Fruit fly (Drosophila melanogaster) whole organism, embryonic: ENCODE data around the gene CG33643.

Source experiments
- Antp ChIP-seq: fragments of 200-800 bp; sonication (Bioruptor generic); optimal IDR thresholded peaks from 3 replicates; lab custom pipeline; 2016; ENCODE audit warnings: missing biosample characterization, missing genetic modification characterization
- Asciz ChIP-seq: fragments of 200-800 bp; sonication (Bioruptor generic); optimal IDR thresholded peaks from 2 replicates; lab custom pipeline; 2017; ENCODE audit warnings: missing biosample characterization, mild to moderate bottlenecking, missing genetic modification characterization, missing genetic modification reagents
- Atf-2 ChIP-seq: fragments of 200-800 bp; sonication (Bioruptor generic); optimal IDR thresholded peaks from 2 replicates; lab custom pipeline; 2016; ENCODE audit warnings: missing biosample characterization, missing genetic modification characterization
- CG10366 ChIP-seq: fragments of 200-800 bp; sonication (Bioruptor generic); IDR thresholded peaks from 2 replicates; pipeline ENCODE4 v1.3.6; 2022; ENCODE audit warnings: missing biosample characterization, missing genetic modification characterization
- CG11093 ChIP-seq: fragments of 200-800 bp; sonication (Bioruptor generic); IDR thresholded peaks from 3 replicates; pipeline ENCODE4 v1.3.6; 2022; ENCODE audit warnings: missing biosample characterization, missing genetic modification characterization
- CG11696 ChIP-seq: fragments of 200-800 bp; sonication (Bioruptor generic); IDR thresholded peaks from 2 replicates; pipeline ENCODE4 v1.3.6; 2022; ENCODE audit warnings: missing biosample characterization, missing genetic modification characterization
- CG12155 ChIP-seq: fragments of 200-800 bp; sonication (Bioruptor generic); optimal IDR thresholded peaks from 3 replicates; lab custom pipeline; 2016; ENCODE audit warnings: missing biosample characterization, missing genetic modification characterization
- CG12391 ChIP-seq: fragments of 200-800 bp; sonication (Bioruptor generic); optimal IDR thresholded peaks from 3 replicates; lab custom pipeline; 2018; ENCODE audit warnings: missing biosample characterization, mild to moderate bottlenecking, missing genetic modification characterization, moderate library complexity
- CG13123 ChIP-seq: fragments of 200-800 bp; sonication (Bioruptor generic); optimal IDR thresholded peaks from 2 replicates; lab custom pipeline; 2016; ENCODE audit warnings: missing biosample characterization, missing genetic modification characterization
- CG13287 ChIP-seq: fragments of 200-800 bp; sonication (Bioruptor generic); IDR thresholded peaks from 2 replicates; pipeline ENCODE4 v1.3.6; 2022; ENCODE audit warnings: missing biosample characterization, missing genetic modification characterization; ENCODE audit not compliant: partially characterized antibody
- CG13296 ChIP-seq: fragments of 200-800 bp; sonication (Bioruptor generic); optimal IDR thresholded peaks from 3 replicates; lab custom pipeline; 2018; ENCODE audit warnings: missing biosample characterization, mild to moderate bottlenecking, missing genetic modification characterization
- CG14441 ChIP-seq: fragments of 200-800 bp; sonication (Bioruptor generic); IDR thresholded peaks from 2 replicates; pipeline ENCODE4 v1.3.6; 2022; ENCODE audit warnings: missing biosample characterization, missing genetic modification characterization
- CG1603 ChIP-seq: fragments of 200-800 bp; sonication (Bioruptor generic); optimal IDR thresholded peaks from 2 replicates; lab custom pipeline; 2019; ENCODE audit warnings: missing biosample characterization, mild to moderate bottlenecking, missing genetic modification characterization, moderate library complexity
- CG17912 ChIP-seq: fragments of 200-800 bp; sonication (Bioruptor generic); optimal IDR thresholded peaks from 2 replicates; lab custom pipeline; 2018; ENCODE audit warnings: missing biosample characterization, mild to moderate bottlenecking, missing genetic modification characterization
- CG2875 ChIP-seq: fragments of 200-800 bp; sonication (Bioruptor generic); optimal IDR thresholded peaks from 2 replicates; lab custom pipeline; 2017; ENCODE audit warnings: missing biosample characterization, mild to moderate bottlenecking, missing genetic modification characterization, missing genetic modification reagents
- CG30403 ChIP-seq: fragments of 200-800 bp; sonication (Bioruptor generic); optimal IDR thresholded peaks from 3 replicates; lab custom pipeline; 2016; ENCODE audit warnings: missing biosample characterization, missing genetic modification characterization
- CG3407 ChIP-seq: fragments of 200-800 bp; sonication (Bioruptor generic); optimal IDR thresholded peaks from 2 replicates; lab custom pipeline; 2018; ENCODE audit warnings: missing biosample characterization, mild to moderate bottlenecking, missing genetic modification characterization
- CG3726 ChIP-seq: fragments of 200-800 bp; sonication (Bioruptor generic); IDR thresholded peaks from 3 replicates; pipeline ENCODE4, ENCODE4 v1.3.6; 2022; ENCODE audit warnings: missing biosample characterization, missing genetic modification characterization
- CG43689 ChIP-seq: fragments of 200-800 bp; sonication (Bioruptor generic); IDR thresholded peaks from 2 replicates; pipeline ENCODE4 v1.3.6; 2022; ENCODE audit warnings: missing biosample characterization, missing genetic modification characterization
- CG6654 ChIP-seq: fragments of 200-800 bp; sonication (Bioruptor generic); optimal IDR thresholded peaks from 2 replicates; lab custom pipeline; 2017; ENCODE audit warnings: missing biosample characterization, mild to moderate bottlenecking, missing genetic modification characterization
- CG8478 ChIP-seq: fragments of >200 bp; optimal IDR thresholded peaks from 2 replicates; lab custom pipeline; 2018
- CG8924 ChIP-seq: fragments of 200-800 bp; optimal IDR thresholded peaks from 3 replicates; lab custom pipeline; 2019; ENCODE audit warnings: missing biosample characterization, mild to moderate bottlenecking, missing genetic modification characterization, moderate library complexity
- CoRest ChIP-seq: fragments of 200-800 bp; sonication (Bioruptor generic); optimal IDR thresholded peaks from 3 replicates; lab custom pipeline; 2018; ENCODE audit warnings: missing biosample characterization, mild to moderate bottlenecking, missing genetic modification characterization, moderate library complexity
- E2f2 ChIP-seq: fragments of 200-800 bp; sonication (Bioruptor generic); IDR thresholded peaks from 2 replicates; pipeline ENCODE4 v1.3.6; 2022; ENCODE audit warnings: missing biosample characterization, missing genetic modification characterization
- H2.0 ChIP-seq: fragments of 200-800 bp; sonication (Bioruptor generic); IDR thresholded peaks from 2 replicates; pipeline ENCODE4 v1.3.6; 2022; ENCODE audit warnings: missing biosample characterization, missing genetic modification characterization
- HmgZ ChIP-seq: fragments of 200-800 bp; sonication (Bioruptor generic); optimal IDR thresholded peaks from 2 replicates; lab custom pipeline; 2018; ENCODE audit warnings: missing biosample characterization, mild to moderate bottlenecking, missing genetic modification characterization
- Lhr ChIP-seq: fragments of 200-800 bp; sonication (Bioruptor generic); optimal IDR thresholded peaks from 3 replicates; lab custom pipeline; 2017; ENCODE audit warnings: mild to moderate bottlenecking, missing biosample characterization, missing genetic modification reagents, missing genetic modification characterization
- NC2β ChIP-seq: fragments of 200-800 bp; sonication (Bioruptor generic); optimal IDR thresholded peaks from 2 replicates; lab custom pipeline; 2016; ENCODE audit warnings: missing biosample characterization, missing genetic modification characterization
- Oaz ChIP-seq: fragments of 200-800 bp; sonication (Bioruptor generic); IDR thresholded peaks from 2 replicates; pipeline ENCODE4 v1.3.6; 2022; ENCODE audit warnings: missing biosample characterization, missing genetic modification characterization
- PHDP ChIP-seq: fragments of 200-800 bp; sonication (Bioruptor generic); optimal IDR thresholded peaks from 3 replicates; lab custom pipeline; 2018; ENCODE audit warnings: missing biosample characterization, mild to moderate bottlenecking, missing genetic modification characterization, moderate library complexity
- cad ChIP-seq: fragments of >200 bp; optimal IDR thresholded peaks from 2 replicates; lab custom pipeline; 2017; ENCODE audit warnings: missing biosample characterization, missing genetic modification characterization
- danr ChIP-seq: fragments of 200-800 bp; sonication (Bioruptor generic); IDR thresholded peaks from 2 replicates; pipeline ENCODE4 v1.3.6; 2022; ENCODE audit warnings: missing biosample characterization, missing genetic modification characterization
- eve ChIP-seq, 2 experiments: fragments of >200 bp; optimal IDR thresholded peaks; 2 replicates each; lab custom pipeline; 2017; ENCODE audit warnings: missing biosample characterization in 2 of 2, missing genetic modification characterization in 2 of 2
- fd64A ChIP-seq: fragments of 200-800 bp; sonication (Bioruptor generic); optimal IDR thresholded peaks from 3 replicates; lab custom pipeline; 2018; ENCODE audit warnings: missing biosample characterization, mild to moderate bottlenecking, missing genetic modification characterization
- fru ChIP-seq: fragments of >200 bp; optimal IDR thresholded peaks from 2 replicates; lab custom pipeline; 2017
- gsb ChIP-seq: fragments of 200-800 bp; sonication (Bioruptor generic); IDR thresholded peaks from 2 replicates; pipeline ENCODE4 v1.3.6; 2022; ENCODE audit warnings: missing biosample characterization, missing genetic modification characterization
- ham ChIP-seq: fragments of 200-800 bp; sonication (Bioruptor generic); IDR thresholded peaks from 2 replicates; pipeline ENCODE4 v1.3.6; 2022; ENCODE audit warnings: missing biosample characterization, missing genetic modification characterization
- hkb ChIP-seq, 2 experiments: fragments of 200-800 bp in 1 of 2; fragments of >200 bp in 1 of 2; sonication (Bioruptor generic) in 1 of 2; IDR thresholded peaks in 1 of 2; optimal IDR thresholded peaks in 1 of 2; 2 replicates each; pipeline versions ENCODE4 v1.3.6 to Lab custom; 2017 to 2022; ENCODE audit warnings: missing biosample characterization in 1 of 2, missing genetic modification characterization in 1 of 2
- ind ChIP-seq: fragments of 200-800 bp; sonication (Bioruptor generic); optimal IDR thresholded peaks from 3 replicates; lab custom pipeline; 2016; ENCODE audit warnings: missing biosample characterization, missing genetic modification characterization
- lmd ChIP-seq: fragments of 200-800 bp; sonication (Bioruptor generic); IDR thresholded peaks from 2 replicates; pipeline ENCODE4 v1.3.6; 2022; ENCODE audit warnings: missing biosample characterization, missing genetic modification characterization
- lov ChIP-seq, 2 experiments: fragments of 200-800 bp in 1 of 2; fragments of >200 bp in 1 of 2; sonication (Bioruptor generic) in 1 of 2; IDR thresholded peaks in 1 of 2; optimal IDR thresholded peaks in 1 of 2; 2 replicates in 1 of 2; 3 replicates in 1 of 2; pipeline versions ENCODE4 v1.3.6 to Lab custom; 2017 to 2022; ENCODE audit warnings: missing biosample characterization in 1 of 2, missing genetic modification characterization in 1 of 2
- mam ChIP-seq: fragments of 200-800 bp; sonication (Bioruptor generic); optimal IDR thresholded peaks from 3 replicates; lab custom pipeline; 2016; ENCODE audit warnings: missing biosample characterization, missing genetic modification characterization
- nerfin-1 ChIP-seq: fragments of 200-800 bp; sonication (Bioruptor generic); optimal IDR thresholded peaks from 3 replicates; lab custom pipeline; 2019; ENCODE audit warnings: missing biosample characterization, mild to moderate bottlenecking, missing genetic modification characterization, moderate library complexity
- pum ChIP-seq: fragments of 200-800 bp; sonication (Bioruptor generic); optimal IDR thresholded peaks from 2 replicates; lab custom pipeline; 2016; ENCODE audit warnings: missing biosample characterization, missing genetic modification characterization
- ranshi ChIP-seq: fragments of 200-800 bp; sonication (Bioruptor generic); IDR thresholded peaks from 2 replicates; pipeline ENCODE4 v1.3.6; 2022; ENCODE audit warnings: missing biosample characterization, missing genetic modification characterization
- ro ChIP-seq: fragments of 200-800 bp; sonication (Bioruptor generic); IDR thresholded peaks from 2 replicates; pipeline ENCODE4 v1.3.6; 2022; ENCODE audit warnings: missing biosample characterization, missing genetic modification characterization
- ssp ChIP-seq: fragments of 200-800 bp; sonication (Bioruptor generic); IDR thresholded peaks from 2 replicates; pipeline ENCODE4 v1.3.6; 2022; ENCODE audit warnings: missing biosample characterization, missing genetic modification characterization
- unc-4 ChIP-seq: fragments of 200-800 bp; sonication (Bioruptor generic); IDR thresholded peaks from 2 replicates; pipeline ENCODE4 v1.3.6; 2022; ENCODE audit warnings: missing biosample characterization, missing genetic modification characterization; ENCODE audit not compliant: partially characterized antibody

The CG33643 gene

dm6 chr2L:13513331-13514261 is 17.3 kb upstream of the CG33643 start (continued):
- peak; percentile 48 for TF ChIP-seq PHDP (tag; lab: Kevin White, UChicago)
- TF ChIP-seq E2f2 (GFP tag; lab: Robert Waterston, UW): no peak
- TF ChIP-seq CG11093 (GFP tag; lab: Robert Waterston, UW): peak; percentile 58; the same call in 2 of the 3 replicates
- no peak for TF ChIP-seq CG3407
- peak; percentile 46; the same call in 1 of the 2 replicates for TF ChIP-seq danr
- TF ChIP-seq cad (GFP tag; lab: Kevin White, UChicago): no peak
- peak; percentile 66 for TF ChIP-seq CG10366 (GFP tag; lab: Robert Waterston, UW)
- TF ChIP-seq ssp (GFP tag; lab: Robert Waterston, UW): peak; percentile 34; the same call in 1 of the 2 replicates
- peak; percentile 70 for TF ChIP-seq Atf-2 (GFP tag; lab: Kevin White, UChicago)
- peak; percentile 25 for TF ChIP-seq CG6654 (GFP tag; lab: Kevin White, UChicago)
- TF ChIP-seq fru (lab: Kevin White, UChicago): no peak
- 0 out of 2 replicates have a peak, but pooled peaks have one; percentile 19 for TF ChIP-seq Oaz (GFP tag; lab: Robert Waterston, UW)
- TF ChIP-seq CG43689 (GFP tag; lab: Robert Waterston, UW): no peak
- peak; percentile 52 for TF ChIP-seq CG12391 (tag; lab: Kevin White, UChicago)
- TF ChIP-seq CG13287 (GFP tag; lab: Robert Waterston, UW): no peak
- TF ChIP-seq CoRest (tag; lab: Kevin White, UChicago): peak; percentile 66
- peak; percentile 45 for TF ChIP-seq ro (GFP tag; lab: Robert Waterston, UW)
- TF ChIP-seq CG14441 (GFP tag; lab: Robert Waterston, UW): peak; percentile 80
- peak; percentile 51; the same call in 1 of the 2 replicates for TF ChIP-seq CG11696 (GFP tag; lab: Robert Waterston, UW)
- TF ChIP-seq CG13123: peak; percentile 14
- TF ChIP-seq lov (optimal IDR thresholded peaks at IDR 0.05; lab: Kevin White, UChicago): no peak
- TF ChIP-seq lov (GFP tag; IDR thresholded peaks at IDR 0.05; lab: Robert Waterston, UW): peak; percentile 56; the same call in 1 of the 3 replicates
- TF ChIP-seq ind (GFP tag; lab: Kevin White, UChicago): peak; percentile 73
- TF ChIP-seq mam (GFP tag; lab: Kevin White, UChicago): peak; percentile 74
- peak in 1 of 2 experiments; percentile 86 for TF ChIP-seq eve (GFP tag; optimal IDR thresholded peaks at IDR 0.05; lab: Kevin White, UChicago)
- TF ChIP-seq gsb (GFP tag; lab: Robert Waterston, UW): peak; percentile 42
- TF ChIP-seq CG8478 (lab: Kevin White, UChicago): no peak
- TF ChIP-seq CG13296 (GFP tag; lab: Kevin White, UChicago): peak; percentile 60
- no peak for TF ChIP-seq hkb (optimal IDR thresholded peaks at IDR 0.05; lab: Kevin White, UChicago)
- TF ChIP-seq hkb (GFP tag; IDR thresholded peaks at IDR 0.05; lab: Robert Waterston, UW): peak; percentile 60
- no peak for TF ChIP-seq ham (GFP tag; lab: Robert Waterston, UW)
- TF ChIP-seq CG2875 (GFP tag; lab: Kevin White, UChicago): peak; percentile 34
- no peak for TF ChIP-seq CG17912 (GFP tag; lab: Kevin White, UChicago)
- peak; percentile 21 for TF ChIP-seq HmgZ
- TF ChIP-seq NC2β (GFP tag; lab: Kevin White, UChicago): peak; percentile 32
- peak; percentile 66 for TF ChIP-seq pum
- peak; percentile 48 for TF ChIP-seq nerfin-1
- peak; percentile 69 for TF ChIP-seq lmd (GFP tag; lab: Robert Waterston, UW)
- TF ChIP-seq unc-4 (GFP tag; lab: Robert Waterston, UW): no peak
- TF ChIP-seq CG3726: peak; percentile 70; the same call in 2 of the 3 replicates
- peak; percentile 85 for TF ChIP-seq Antp (GFP tag; lab: Kevin White, UChicago)
- no peak for TF ChIP-seq fd64A
- TF ChIP-seq CG1603 (tag; lab: Kevin White, UChicago): peak; percentile 71
- TF ChIP-seq CG8924 (tag; lab: Kevin White, UChicago): peak; percentile 25
- peak; percentile 77 for TF ChIP-seq CG30403
- peak; percentile 56 for TF ChIP-seq Asciz (GFP tag; lab: Kevin White, UChicago)
- peak; percentile 51; the same call in 1 of the 2 replicates for TF ChIP-seq H2.0 (GFP tag; lab: Robert Waterston, UW)
- TF ChIP-seq Lhr (GFP tag; lab: Kevin White, UChicago): no peak
- TF ChIP-seq CG12155 (GFP tag; lab: Kevin White, UChicago): peak; percentile 35
- peak; percentile 56; the same call in 1 of the 2 replicates for TF ChIP-seq ranshi (GFP tag; lab: Robert Waterston, UW)
